Fruit fly (Drosophila melanogaster) whole organism, adult: ENCODE measurements around the gene sev.

Experiments used
- CG11617 ChIP-seq: fragments of 200-800 bp; sonication (Bioruptor generic); optimal IDR thresholded peaks from 2 replicates; lab custom pipeline; 2017; ENCODE audit warnings: mild to moderate bottlenecking, missing biosample characterization, missing genetic modification reagents, missing genetic modification characterization
- CG12768 ChIP-seq: fragments of 200-800 bp; sonication (Bioruptor generic); optimal IDR thresholded peaks from 2 replicates; lab custom pipeline; 2017; ENCODE audit warnings: missing biosample characterization, missing genetic modification characterization, mild to moderate bottlenecking, moderate library complexity, missing genetic modification reagents
- CG14711 ChIP-seq: fragments of 200-800 bp; sonication (Bioruptor generic); optimal IDR thresholded peaks from 2 replicates; lab custom pipeline; 2018; ENCODE audit warnings: missing biosample characterization, mild to moderate bottlenecking, missing genetic modification characterization, moderate library complexity
- CG1620 ChIP-seq: fragments of 200-800 bp; sonication (Bioruptor generic); optimal IDR thresholded peaks from 2 replicates; lab custom pipeline; 2016; ENCODE audit warnings: missing biosample characterization, missing genetic modification characterization
- CG33017 ChIP-seq: fragments of 200-800 bp; sonication (Bioruptor generic); optimal IDR thresholded peaks from 2 replicates; lab custom pipeline; 2018; ENCODE audit warnings: missing biosample characterization, mild to moderate bottlenecking, missing genetic modification characterization, moderate library complexity
- CG5204 ChIP-seq: fragments of 200-800 bp; sonication (Bioruptor generic); optimal IDR thresholded peaks from 2 replicates; lab custom pipeline; 2016; ENCODE audit warnings: missing biosample characterization, missing genetic modification characterization
- CG7045 ChIP-seq: fragments of 200-800 bp; sonication (Bioruptor generic); optimal IDR thresholded peaks from 2 replicates; lab custom pipeline; 2017; ENCODE audit warnings: missing biosample characterization, mild to moderate bottlenecking, missing genetic modification characterization
- CG7101 ChIP-seq: fragments of 200-800 bp; sonication (Bioruptor generic); optimal IDR thresholded peaks from 2 replicates; lab custom pipeline; 2018; ENCODE audit warnings: missing biosample characterization, mild to moderate bottlenecking, missing genetic modification characterization, moderate library complexity
- Clk ChIP-seq: fragments of 200-800 bp; sonication (Bioruptor generic); optimal IDR thresholded peaks from 2 replicates; lab custom pipeline; 2017; ENCODE audit warnings: missing biosample characterization, missing genetic modification characterization
- Crg-1 ChIP-seq: fragments of 200-800 bp; sonication (Bioruptor generic); optimal IDR thresholded peaks from 2 replicates; lab custom pipeline; 2016; ENCODE audit warnings: missing biosample characterization, missing genetic modification characterization
- Hr96 ChIP-seq: fragments of 200-800 bp; sonication (Bioruptor generic); optimal IDR thresholded peaks from 2 replicates; lab custom pipeline; 2016; ENCODE audit warnings: missing biosample characterization, missing genetic modification characterization
- Mnt ChIP-seq: fragments of 200-800 bp; sonication (Bioruptor generic); optimal IDR thresholded peaks from 2 replicates; lab custom pipeline; 2016; ENCODE audit warnings: missing biosample characterization, mild to moderate bottlenecking, missing genetic modification characterization
- bab1 ChIP-seq: fragments of 200-800 bp; sonication (Bioruptor generic); optimal IDR thresholded peaks from 3 replicates; lab custom pipeline; 2019; ENCODE audit warnings: missing biosample characterization, mild to moderate bottlenecking, missing genetic modification characterization, moderate library complexity
- cic ChIP-seq: fragments of 200-800 bp; sonication (Bioruptor generic); optimal IDR thresholded peaks from 2 replicates; lab custom pipeline; 2017; ENCODE audit warnings: missing biosample characterization, mild to moderate bottlenecking, missing genetic modification characterization, moderate library complexity
- cnc ChIP-seq, 2 experiments: fragments of >200 bp; optimal IDR thresholded peaks; 2 replicates each; lab custom pipeline; 2017
- kay ChIP-seq: fragments of 200-800 bp; sonication (Bioruptor generic); peaks from one replicate; lab custom pipeline; 2016; ENCODE audit warnings: missing biosample characterization, missing genetic modification characterization, borderline replicate concordance
- ovo ChIP-seq: fragments of 200-800 bp; sonication (Bioruptor generic); optimal IDR thresholded peaks from 2 replicates; lab custom pipeline; 2016; ENCODE audit warnings: missing biosample characterization, missing genetic modification characterization
- pad ChIP-seq: fragments of 200-800 bp; sonication (Bioruptor generic); optimal IDR thresholded peaks from 3 replicates; lab custom pipeline; 2017; ENCODE audit warnings: missing biosample characterization, missing genetic modification characterization, mild to moderate bottlenecking, moderate library complexity, missing genetic modification reagents
- tj ChIP-seq: fragments of 200-800 bp; sonication (Bioruptor generic); optimal IDR thresholded peaks from 3 replicates; lab custom pipeline; 2017; ENCODE audit warnings: missing biosample characterization, mild to moderate bottlenecking, missing genetic modification characterization, moderate library complexity
- toe ChIP-seq: fragments of 200-800 bp; sonication (Bioruptor generic); optimal IDR thresholded peaks from 2 replicates; lab custom pipeline; 2016; ENCODE audit warnings: missing biosample characterization, missing genetic modification characterization

sev gene

DNA sequence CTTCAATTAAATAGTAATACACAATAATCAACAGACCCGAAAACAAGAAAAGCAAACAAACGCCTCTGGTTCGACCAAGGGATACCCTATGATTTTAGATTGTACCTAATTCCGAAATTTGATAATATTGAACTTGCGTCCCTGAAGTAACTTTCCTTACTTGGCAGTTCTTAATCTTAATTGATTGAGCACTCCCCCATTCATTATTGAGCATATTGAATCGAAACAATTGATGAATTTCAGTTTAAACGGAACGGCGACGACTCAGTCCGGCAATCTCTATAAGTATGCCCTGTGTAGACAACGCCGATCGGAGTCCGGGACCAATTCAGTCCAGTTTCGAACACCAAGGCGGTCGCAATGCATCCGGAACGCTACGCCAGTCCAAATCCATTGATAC lies 19.8 kb downstream of the sev start, which contains the start of gene CG15203:
CG15203 (plus strand) TSS at position 301 of the 400 bp plus-strand sequence.
- TF ChIP-seq ovo (no peak), Hr96 (GFP tag; lab: Kevin White, UChicago) (no peak), toe (GFP tag; lab: Kevin White, UChicago) (no peak), tj (GFP tag; lab: Kevin White, UChicago) (no peak)

DNA sequence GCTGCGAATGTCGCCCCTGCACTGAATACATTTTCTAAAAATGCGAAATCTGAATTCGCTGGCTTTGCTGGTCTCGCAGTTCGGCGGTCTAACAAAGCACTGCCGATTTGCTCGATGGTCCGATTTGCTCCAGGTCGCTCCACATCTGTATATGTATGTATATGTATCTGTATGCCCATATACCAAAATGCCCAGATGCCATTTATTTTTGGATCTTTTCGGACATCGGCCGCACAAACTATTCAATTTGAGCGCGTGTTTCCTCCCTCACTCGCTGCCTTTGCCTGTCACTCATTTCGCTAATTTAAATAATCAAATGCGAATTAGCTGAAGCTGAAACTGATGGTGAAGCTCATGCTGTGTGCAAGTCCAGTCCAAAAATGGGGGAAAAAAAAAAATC lies 23.0 kb downstream of the sev start, which contains the start of gene CG1537:
CG1537 (minus strand) TSS at position 101 of the 400 bp plus-strand sequence.
- no peak for TF ChIP-seq tj (GFP tag; lab: Kevin White, UChicago)
- no peak for TF ChIP-seq CG33017 (tag; lab: Kevin White, UChicago)
- TF ChIP-seq CG11617 (GFP tag; lab: Kevin White, UChicago): no peak
- no peak for TF ChIP-seq cnc (optimal IDR thresholded peaks at IDR 0.05; lab: Kevin White, UChicago)
- no peak for TF ChIP-seq CG12768 (GFP tag; lab: Kevin White, UChicago)
- no peak for TF ChIP-seq bab1 (GFP tag; lab: Kevin White, UChicago)
- no peak for TF ChIP-seq CG7101 (tag; lab: Kevin White, UChicago)
- TF ChIP-seq CG7045 (GFP tag; lab: Kevin White, UChicago): no peak
- TF ChIP-seq pad (GFP tag; lab: Kevin White, UChicago): no peak
- no peak for TF ChIP-seq CG14711
- TF ChIP-seq Mnt: no peak
- no peak for TF ChIP-seq Clk (GFP tag; lab: Kevin White, UChicago)

DNA sequence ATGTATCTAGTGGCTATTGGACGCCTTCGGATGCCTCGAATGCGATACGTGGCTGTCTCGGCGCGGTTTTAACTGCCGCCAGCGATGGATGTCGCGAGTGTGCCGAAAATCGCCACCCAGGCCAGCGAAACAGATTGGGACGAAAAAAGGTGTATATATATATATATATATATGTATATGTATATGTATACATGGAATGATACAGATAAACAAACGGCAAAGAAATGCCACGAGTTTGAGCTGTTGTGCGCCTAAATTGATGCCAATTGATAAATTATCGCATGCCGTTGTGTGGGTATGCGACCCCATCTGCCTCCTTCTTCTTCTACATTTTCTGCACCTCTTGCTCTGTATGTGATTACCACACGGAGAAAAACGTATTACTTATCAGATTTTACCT lies 26.6 kb downstream of the sev start, which contains the start of gene CG1545:
CG1545 (minus strand) TSS at position 101 of the 400 bp plus-strand sequence.
- TF ChIP-seq Hr96 (GFP tag; lab: Kevin White, UChicago) (no peak), bab1 (GFP tag; lab: Kevin White, UChicago) (no peak), kay (GFP tag; lab: Kevin White, UChicago) (no peak), CG7101 (tag; lab: Kevin White, UChicago) (no peak), cic (no peak), CG5204 (no peak), cnc (optimal IDR thresholded peaks at IDR 0.05; lab: Kevin White, UChicago) (no peak), Crg-1 (GFP tag; lab: Kevin White, UChicago) (no peak), Mnt (no peak), tj (GFP tag; lab: Kevin White, UChicago) (no peak), CG1620 (GFP tag; lab: Kevin White, UChicago) (no peak), CG11617 (GFP tag; lab: Kevin White, UChicago) (no peak), toe (GFP tag; lab: Kevin White, UChicago) (no peak), CG12768 (GFP tag; lab: Kevin White, UChicago) (no peak), CG33017 (tag; lab: Kevin White, UChicago) (no peak), CG14711 (no peak), ovo (no peak), CG7045 (GFP tag; lab: Kevin White, UChicago) (no peak), pad (GFP tag; lab: Kevin White, UChicago) (no peak), Clk (GFP tag; lab: Kevin White, UChicago) (no peak)

DNA sequence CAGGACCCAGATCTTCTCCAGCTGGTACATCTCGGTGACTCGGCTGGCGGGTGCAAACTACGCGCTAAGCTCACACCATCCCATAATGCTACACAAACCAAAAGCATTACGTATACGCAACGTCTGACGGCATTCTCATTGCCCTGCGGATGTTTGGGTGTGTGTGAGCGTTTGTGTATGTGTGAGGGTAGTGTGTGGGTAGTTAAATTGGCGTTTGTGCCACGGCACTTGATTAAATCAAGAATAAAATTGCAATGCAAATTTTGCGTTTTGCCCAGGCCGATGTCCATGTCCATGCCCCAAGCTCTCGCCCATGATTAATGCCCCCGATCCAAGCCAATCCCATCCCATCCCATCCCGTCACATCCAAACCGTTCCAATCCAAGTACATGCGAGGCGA lies 32.6 kb downstream of the sev start, which contains the start of gene CG1552:
CG1552 (minus strand) TSS at position 101 of the 400 bp plus-strand sequence.
- no peak for TF ChIP-seq ovo
- TF ChIP-seq Clk (GFP tag; lab: Kevin White, UChicago): no peak
- no peak for TF ChIP-seq CG7045 (GFP tag; lab: Kevin White, UChicago)
- no peak for TF ChIP-seq Crg-1 (GFP tag; lab: Kevin White, UChicago)
- no peak for TF ChIP-seq CG7101 (tag; lab: Kevin White, UChicago)
- TF ChIP-seq Mnt: no peak
- no peak for TF ChIP-seq Hr96 (GFP tag; lab: Kevin White, UChicago)
- no peak for TF ChIP-seq pad (GFP tag; lab: Kevin White, UChicago)
- no peak for TF ChIP-seq cic
- no peak for TF ChIP-seq CG14711
- no peak for TF ChIP-seq CG33017 (tag; lab: Kevin White, UChicago)
- no peak for TF ChIP-seq tj (GFP tag; lab: Kevin White, UChicago)
- no peak for TF ChIP-seq bab1 (GFP tag; lab: Kevin White, UChicago)
- no peak for TF ChIP-seq toe (GFP tag; lab: Kevin White, UChicago)
- no peak for TF ChIP-seq CG5204
- TF ChIP-seq kay (GFP tag; lab: Kevin White, UChicago): no peak
- TF ChIP-seq CG11617 (GFP tag; lab: Kevin White, UChicago): no peak

DNA sequence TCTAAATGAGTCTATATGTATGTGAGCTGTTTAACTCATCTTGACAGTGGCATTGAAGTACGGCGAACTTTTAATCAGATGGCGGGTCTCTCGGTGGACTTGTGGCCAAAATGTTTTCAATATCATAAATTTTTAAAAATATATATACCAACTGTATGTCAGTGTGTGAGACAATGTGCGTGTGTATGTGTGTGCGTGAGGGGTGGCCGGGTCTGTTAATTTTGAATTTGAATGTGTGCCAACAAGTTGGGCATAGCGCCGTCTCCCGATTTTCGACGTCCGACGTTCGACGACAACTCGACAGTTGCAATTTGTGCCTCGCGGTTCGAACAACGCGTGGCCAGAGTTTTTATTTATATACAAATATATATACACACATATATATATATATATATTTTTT lies 41.6 kb downstream of the sev start, which contains the start of gene SmydA-4:
SmydA-4 (plus strand) TSS at position 301 of the 400 bp plus-strand sequence.
- TF ChIP-seq pad (GFP tag; lab: Kevin White, UChicago): no peak
- no peak for TF ChIP-seq CG5204

DNA sequence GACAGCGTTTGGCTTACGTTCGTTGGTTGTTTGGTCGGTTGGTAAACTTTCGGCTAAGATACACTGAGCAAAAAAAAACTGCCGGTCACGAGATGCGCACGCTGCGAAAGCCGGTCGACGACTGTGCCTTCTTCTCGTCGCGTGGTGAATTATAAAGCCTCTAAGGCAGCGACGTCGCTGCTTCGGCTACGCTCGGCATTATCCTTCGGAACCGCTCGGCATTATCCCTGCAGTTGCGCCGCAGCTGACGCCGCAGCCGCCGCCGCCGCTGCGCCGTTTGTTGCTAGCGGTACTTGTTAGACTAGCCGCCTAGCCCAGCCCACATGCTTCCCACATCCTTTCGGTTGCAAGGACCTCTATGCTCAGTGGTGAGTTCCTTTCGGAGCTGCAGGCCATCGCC lies 46.3 kb downstream of the sev start, which contains the start of gene vex:
vex (minus strand) TSS at position 114 of the 400 bp plus-strand sequence.
- TF ChIP-seq cnc (optimal IDR thresholded peaks at IDR 0.05; lab: Kevin White, UChicago) (no peak), Hr96 (GFP tag; lab: Kevin White, UChicago) (no peak), CG12768 (GFP tag; lab: Kevin White, UChicago) (no peak), tj (GFP tag; lab: Kevin White, UChicago) (no peak), cic (no peak), ovo (no peak), Mnt (no peak), kay (GFP tag; lab: Kevin White, UChicago) (no peak), CG7101 (tag; lab: Kevin White, UChicago) (no peak), CG1620 (GFP tag; lab: Kevin White, UChicago) (no peak), CG11617 (GFP tag; lab: Kevin White, UChicago) (no peak), Crg-1 (GFP tag; lab: Kevin White, UChicago) (no peak), CG33017 (tag; lab: Kevin White, UChicago) (no peak), bab1 (GFP tag; lab: Kevin White, UChicago) (no peak)
